Fruit fly (Drosophila melanogaster) whole organism, embryonic: Measurements from ENCODE around the gene Nulp1.
A peak's percentile ranks its signal among the peaks of the same experiment; 100 is the strongest.

Experiments
- B-H1 ChIP-seq: fragments of 200-800 bp; sonication (Bioruptor generic); IDR thresholded peaks from 3 replicates; pipeline ENCODE4 v1.3.6; 2022; ENCODE audit warnings: missing biosample characterization, missing genetic modification characterization
- CG10959 ChIP-seq: fragments of 200-800 bp; sonication (Bioruptor generic); IDR thresholded peaks from 2 replicates; pipeline ENCODE4 v1.3.6; 2022; ENCODE audit warnings: missing biosample characterization, missing genetic modification characterization
- CG12219 ChIP-seq: fragments of 200-800 bp; sonication (Bioruptor generic); optimal IDR thresholded peaks from 3 replicates; lab custom pipeline; 2018; ENCODE audit warnings: missing biosample characterization, mild to moderate bottlenecking, missing genetic modification characterization
- CG12299 ChIP-seq: fragments of 200-800 bp; sonication (Bioruptor generic); optimal IDR thresholded peaks from 2 replicates; lab custom pipeline; 2018; ENCODE audit warnings: missing biosample characterization, mild to moderate bottlenecking, missing genetic modification characterization
- CG13296 ChIP-seq: fragments of 200-800 bp; sonication (Bioruptor generic); optimal IDR thresholded peaks from 3 replicates; lab custom pipeline; 2018; ENCODE audit warnings: missing biosample characterization, mild to moderate bottlenecking, missing genetic modification characterization
- CG13624 ChIP-seq: fragments of 200-800 bp; sonication (Bioruptor generic); optimal IDR thresholded peaks from 2 replicates; lab custom pipeline; 2016; ENCODE audit warnings: missing biosample characterization, missing genetic modification characterization
- CG15011 ChIP-seq: fragments of 200-800 bp; sonication (Bioruptor generic); optimal IDR thresholded peaks from 3 replicates; lab custom pipeline; 2018; ENCODE audit warnings: missing biosample characterization, mild to moderate bottlenecking, missing genetic modification characterization
- CG15479 ChIP-seq: fragments of 200-800 bp; sonication (Bioruptor generic); optimal IDR thresholded peaks from 3 replicates; lab custom pipeline; 2019; ENCODE audit warnings: missing biosample characterization, mild to moderate bottlenecking, missing genetic modification characterization, moderate library complexity
- CG15696 ChIP-seq: fragments of 200-800 bp; sonication (Bioruptor generic); optimal IDR thresholded peaks from 2 replicates; lab custom pipeline; 2019; ENCODE audit warnings: missing biosample characterization, mild to moderate bottlenecking, missing genetic modification characterization, moderate library complexity
- CG1602 ChIP-seq: fragments of 200-800 bp; sonication (Bioruptor generic); optimal IDR thresholded peaks from 3 replicates; lab custom pipeline; 2016; ENCODE audit warnings: missing biosample characterization, missing genetic modification characterization
- CG16815 ChIP-seq: fragments of 200-800 bp; sonication (Bioruptor generic); optimal IDR thresholded peaks from 3 replicates; lab custom pipeline; 2017; ENCODE audit warnings: missing biosample characterization, mild to moderate bottlenecking, missing genetic modification characterization
- CG17612 ChIP-seq: fragments of 200-800 bp; sonication (Bioruptor generic); IDR thresholded peaks from 2 replicates; pipeline ENCODE4 v1.3.6; 2022; ENCODE audit warnings: missing biosample characterization, missing genetic modification characterization
- CG18476 ChIP-seq: fragments of 200-800 bp; sonication (Bioruptor generic); optimal IDR thresholded peaks from 2 replicates; lab custom pipeline; 2016; ENCODE audit warnings: missing biosample characterization, mild to moderate bottlenecking, missing genetic modification characterization
- CG32767 ChIP-seq: fragments of 200-800 bp; sonication (Bioruptor generic); IDR thresholded peaks from 2 replicates; pipeline ENCODE4 v1.3.6; 2022; ENCODE audit warnings: missing biosample characterization, missing genetic modification characterization
- CG3847 ChIP-seq: fragments of 200-800 bp; sonication (Bioruptor generic); IDR thresholded peaks from 2 replicates; pipeline ENCODE4 v1.3.6; 2022; ENCODE audit warnings: missing biosample characterization, missing genetic modification characterization
- CG42726 ChIP-seq: fragments of 200-800 bp; sonication (Bioruptor generic); IDR thresholded peaks from 2 replicates; pipeline ENCODE4 v1.3.6; 2022; ENCODE audit warnings: missing biosample characterization, missing genetic modification characterization; ENCODE audit not compliant: partially characterized antibody
- CG4617 ChIP-seq: fragments of 200-800 bp; sonication (Bioruptor generic); optimal IDR thresholded peaks from 3 replicates; lab custom pipeline; 2016; ENCODE audit warnings: missing biosample characterization, missing genetic modification characterization, borderline replicate concordance
- CG4707 ChIP-seq: fragments of 200-800 bp; sonication (Bioruptor generic); optimal IDR thresholded peaks from 2 replicates; lab custom pipeline; 2018; ENCODE audit warnings: missing biosample characterization, mild to moderate bottlenecking, missing genetic modification characterization, moderate library complexity
- CG4820 ChIP-seq: fragments of 200-800 bp; sonication (Bioruptor generic); optimal IDR thresholded peaks from 3 replicates; lab custom pipeline; 2016; ENCODE audit warnings: missing biosample characterization, missing genetic modification characterization
- CG7357 ChIP-seq: fragments of 200-800 bp; sonication (Bioruptor generic); IDR thresholded peaks from 3 replicates; pipeline ENCODE4 v1.3.6; 2022; ENCODE audit warnings: missing biosample characterization, missing genetic modification characterization
- CG7839 ChIP-seq: fragments of 200-800 bp; sonication (Bioruptor generic); optimal IDR thresholded peaks from 3 replicates; lab custom pipeline; 2018; ENCODE audit warnings: missing biosample characterization, mild to moderate bottlenecking, missing genetic modification characterization, moderate library complexity
- CG9932 ChIP-seq: fragments of 200-800 bp; sonication (Bioruptor generic); IDR thresholded peaks from 2 replicates; pipeline ENCODE4 v1.3.6; 2022; ENCODE audit warnings: missing biosample characterization, missing genetic modification characterization
- Camta ChIP-seq: fragments of 200-800 bp; sonication (Bioruptor generic); optimal IDR thresholded peaks from 2 replicates; lab custom pipeline; 2016; ENCODE audit warnings: missing biosample characterization, missing genetic modification characterization
- Dad ChIP-seq: fragments of 200-800 bp; sonication (Bioruptor generic); optimal IDR thresholded peaks from 3 replicates; lab custom pipeline; 2016; ENCODE audit warnings: missing biosample characterization, missing genetic modification characterization
- Dbx ChIP-seq: fragments of 200-800 bp; sonication (Bioruptor generic); IDR thresholded peaks from 3 replicates; pipeline ENCODE4 v1.3.6; 2022; ENCODE audit warnings: missing biosample characterization, missing genetic modification characterization
- Dip3 ChIP-seq: fragments of 200-800 bp; sonication (Bioruptor generic); optimal IDR thresholded peaks from 3 replicates; lab custom pipeline; 2016; ENCODE audit warnings: missing biosample characterization, missing genetic modification characterization
- Eip74EF ChIP-seq, 2 experiments: fragments of 200-800 bp in 1 of 2; fragments of >200 bp in 1 of 2; sonication (Bioruptor generic) in 1 of 2; optimal IDR thresholded peaks; 2 replicates each; lab custom pipeline; 2017 to 2019; ENCODE audit warnings: missing biosample characterization in 2 of 2, missing genetic modification characterization in 2 of 2, mild to moderate bottlenecking in 1 of 2, moderate library complexity in 1 of 2
- HLH3B ChIP-seq: fragments of 200-800 bp; sonication (Bioruptor generic); IDR thresholded peaks from 2 replicates; pipeline ENCODE4 v1.3.6; 2022; ENCODE audit warnings: missing biosample characterization, missing genetic modification characterization
- Hey ChIP-seq: fragments of 200-800 bp; sonication (Bioruptor generic); optimal IDR thresholded peaks from 3 replicates; lab custom pipeline; 2018; ENCODE audit warnings: missing biosample characterization, mild to moderate bottlenecking, missing genetic modification characterization
- Jarid2 ChIP-seq: fragments of 200-800 bp; sonication (Bioruptor generic); optimal IDR thresholded peaks from 3 replicates; lab custom pipeline; 2017; ENCODE audit warnings: mild to moderate bottlenecking, missing biosample characterization, missing genetic modification reagents, missing genetic modification characterization
- MBD-R2 ChIP-seq: fragments of 200-800 bp; sonication (Bioruptor generic); IDR thresholded peaks from 2 replicates; pipeline ENCODE4 v1.3.6; 2022; ENCODE audit warnings: missing biosample characterization, missing genetic modification characterization
- NC2β ChIP-seq: fragments of 200-800 bp; sonication (Bioruptor generic); optimal IDR thresholded peaks from 2 replicates; lab custom pipeline; 2016; ENCODE audit warnings: missing biosample characterization, missing genetic modification characterization
- Rfx ChIP-seq: fragments of 200-800 bp; sonication (Bioruptor generic); IDR thresholded peaks from 2 replicates; pipeline ENCODE4 v1.3.6; 2022; ENCODE audit warnings: missing biosample characterization, missing genetic modification characterization
- Usf ChIP-seq: fragments of 200-800 bp; sonication (Bioruptor generic); optimal IDR thresholded peaks from 2 replicates; lab custom pipeline; 2017; ENCODE audit warnings: missing genotype, missing biosample characterization, missing genetic modification characterization
- bcd ChIP-seq: fragments of 200-800 bp; sonication (Bioruptor generic); optimal IDR thresholded peaks from 2 replicates; lab custom pipeline; 2017; ENCODE audit warnings: missing biosample characterization, mild to moderate bottlenecking, missing genetic modification characterization
- bowl ChIP-seq: fragments of 200-800 bp; sonication (Bioruptor generic); IDR thresholded peaks from 2 replicates; pipeline ENCODE4 v1.3.6; 2022; ENCODE audit warnings: missing biosample characterization, missing genetic modification characterization
- chm ChIP-seq: fragments of 200-800 bp; sonication (Bioruptor generic); IDR thresholded peaks from 2 replicates; pipeline ENCODE4 v1.3.6; 2022; ENCODE audit warnings: missing biosample characterization, missing genetic modification characterization
- da ChIP-seq: fragments of 200-800 bp; sonication (Bioruptor generic); optimal IDR thresholded peaks from 2 replicates; lab custom pipeline; 2016; ENCODE audit warnings: missing biosample characterization, missing genetic modification characterization
- dan ChIP-seq: fragments of 200-800 bp; sonication (Bioruptor generic); IDR thresholded peaks from 2 replicates; pipeline ENCODE4 v1.3.6; 2022; ENCODE audit warnings: missing biosample characterization, missing genetic modification characterization
- dimm ChIP-seq: fragments of 200-800 bp; sonication (Bioruptor generic); IDR thresholded peaks from 2 replicates; pipeline ENCODE4 v1.3.6; 2022; ENCODE audit warnings: missing biosample characterization, missing genetic modification characterization
- dmrt11E ChIP-seq: fragments of 200-800 bp; sonication (Bioruptor generic); optimal IDR thresholded peaks from 3 replicates; lab custom pipeline; 2018; ENCODE audit warnings: missing biosample characterization, mild to moderate bottlenecking, missing genetic modification characterization, moderate library complexity
- en ChIP-seq: fragments of 200-800 bp; sonication (Bioruptor generic); optimal IDR thresholded peaks from 2 replicates; lab custom pipeline; 2016; ENCODE audit warnings: missing biosample characterization, missing genetic modification characterization
- inv ChIP-seq: fragments of 200-800 bp; sonication (Bioruptor generic); IDR thresholded peaks from 2 replicates; pipeline ENCODE4 v1.3.6; 2022; ENCODE audit warnings: missing biosample characterization, missing genetic modification characterization; ENCODE audit not compliant: partially characterized antibody
- jumu ChIP-seq: fragments of 200-800 bp; sonication (Bioruptor generic); optimal IDR thresholded peaks from 3 replicates; lab custom pipeline; 2016; ENCODE audit warnings: missing biosample characterization, missing genetic modification characterization
- nom ChIP-seq: fragments of 200-800 bp; sonication (Bioruptor generic); optimal IDR thresholded peaks from 2 replicates; lab custom pipeline; 2017; ENCODE audit warnings: missing biosample characterization, missing genetic modification characterization, mild to moderate bottlenecking, moderate library complexity, missing genetic modification reagents
- pfk ChIP-seq: fragments of 200-800 bp; sonication (Bioruptor generic); optimal IDR thresholded peaks from 2 replicates; lab custom pipeline; 2018; ENCODE audit warnings: missing biosample characterization, mild to moderate bottlenecking, missing genetic modification characterization, moderate library complexity
- prd ChIP-seq, 3 experiments: fragments of >200 bp in 2 of 3; fragments of 200-800 bp in 1 of 3; sonication (Bioruptor generic) in 1 of 3; optimal IDR thresholded peaks in 2 of 3; IDR thresholded peaks in 1 of 3; 2 replicates in 2 of 3; 3 replicates in 1 of 3; pipeline versions ENCODE4 v1.3.6 to Lab custom; 2017 to 2022; ENCODE audit warnings: missing biosample characterization in 1 of 3, missing genetic modification characterization in 1 of 3
- scrt ChIP-seq: fragments of 200-800 bp; sonication (Bioruptor generic); optimal IDR thresholded peaks from 2 replicates; lab custom pipeline; 2018; ENCODE audit warnings: missing biosample characterization, mild to moderate bottlenecking, missing genetic modification characterization, moderate library complexity
- sens ChIP-seq: fragments of 200-800 bp; sonication (Bioruptor generic); peaks from one replicate; lab custom pipeline; 2016; ENCODE audit warnings: missing biosample characterization, missing genetic modification characterization
- ssp ChIP-seq: fragments of 200-800 bp; sonication (Bioruptor generic); IDR thresholded peaks from 2 replicates; pipeline ENCODE4 v1.3.6; 2022; ENCODE audit warnings: missing biosample characterization, missing genetic modification characterization

The Nulp1 gene

DNA sequence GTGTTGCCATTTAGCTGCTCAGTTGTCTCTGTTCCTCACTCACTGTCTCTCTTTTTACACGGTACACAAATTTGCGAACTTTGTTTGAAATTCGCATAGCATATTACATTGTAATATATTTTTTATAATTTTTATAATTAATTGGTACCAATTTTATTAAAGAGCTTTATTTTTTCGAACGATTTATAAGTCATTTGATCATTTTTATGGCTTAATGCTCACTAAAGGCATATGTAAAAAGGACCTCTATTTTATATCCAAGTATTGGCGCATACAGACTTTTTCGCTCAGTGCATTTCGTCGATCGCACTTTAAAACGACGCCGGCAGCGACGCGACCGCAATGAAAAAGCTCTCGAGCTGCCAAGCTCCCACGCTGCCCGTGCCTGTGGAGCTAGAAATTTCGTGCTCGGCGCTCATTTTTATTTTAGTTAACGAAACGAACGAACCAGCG lies 14.0 kb upstream of the Nulp1 start (continued):
- TF ChIP-seq CG1602 (peak; percentile 89), CG7839 (peak; percentile 97), CG15479 (no peak), CG3847 (GFP tag; lab: Robert Waterston, UW) (peak; percentile 98), nom (GFP tag; lab: Kevin White, UChicago) (no peak), Jarid2 (GFP tag; lab: Kevin White, UChicago) (peak; percentile 81), inv (GFP tag; lab: Robert Waterston, UW) (no peak), CG12299 (tag; lab: Kevin White, UChicago) (peak; percentile 94), CG16815 (GFP tag; lab: Kevin White, UChicago) (peak; percentile 88), CG7357 (GFP tag; lab: Robert Waterston, UW) (peak; percentile 90), scrt (GFP tag; lab: Kevin White, UChicago) (peak; percentile 94), dan (no peak), NC2β (GFP tag; lab: Kevin White, UChicago) (peak; percentile 36), CG15011 (GFP tag; lab: Kevin White, UChicago) (peak; percentile 92), Dad (peak; percentile 84), bowl (GFP tag; lab: Robert Waterston, UW) (peak; percentile 82), Dip3 (GFP tag; lab: Kevin White, UChicago) (peak; percentile 87), CG17612 (peak; percentile 88), CG12219 (GFP tag; lab: Kevin White, UChicago) (peak; percentile 86), CG32767 (GFP tag; lab: Robert Waterston, UW) (peak; percentile 94), Hey (peak; percentile 67), CG15696 (tag; lab: Kevin White, UChicago) (peak; percentile 68), sens (GFP tag; lab: Kevin White, UChicago) (peak; percentile 96), CG9932 (GFP tag; lab: Robert Waterston, UW) (peak; percentile 98), CG4617 (peak; percentile 78), Usf (GFP tag; lab: Kevin White, UChicago) (peak; percentile 95), CG13296 (peak; percentile 97), CG4707 (peak; percentile 31), da (GFP tag; lab: Kevin White, UChicago) (peak; percentile 47), ssp (GFP tag; lab: Robert Waterston, UW) (peak; percentile 84), dmrt11E (tag; lab: Kevin White, UChicago) (no peak), HLH3B (GFP tag; lab: Robert Waterston, UW) (peak; percentile 84), en (GFP tag; lab: Kevin White, UChicago) (peak; percentile 55), Dbx (GFP tag; lab: Robert Waterston, UW) (peak; percentile 98), chm (GFP tag; lab: Robert Waterston, UW) (peak; percentile 78; the same call in 1 of the 2 replicates), dimm (peak; percentile 65), CG10959 (GFP tag; lab: Robert Waterston, UW) (peak; percentile 37; the same call in 1 of the 2 replicates), bcd (peak; percentile 97), MBD-R2 (GFP tag; lab: Robert Waterston, UW) (peak; percentile 85), B-H1 (peak; percentile 87; the same call in 2 of the 3 replicates), jumu (peak; percentile 67), Eip74EF (GFP tag; optimal IDR thresholded peaks at IDR 0.05; lab: Kevin White, UChicago) (peak in 1 of 2 experiments; percentile 83), CG42726 (GFP tag; lab: Robert Waterston, UW) (no peak), Rfx (GFP tag; lab: Robert Waterston, UW) (peak; percentile 98), CG4820 (GFP tag; lab: Kevin White, UChicago) (peak; percentile 82), CG18476 (GFP tag; lab: Kevin White, UChicago) (peak; percentile 88), pfk (no peak), prd (optimal IDR thresholded peaks at IDR 0.05; lab: Kevin White, UChicago) (no peak), prd (GFP tag; IDR thresholded peaks at IDR 0.05; lab: Robert Waterston, UW) (peak; percentile 95), Camta (GFP tag; lab: Kevin White, UChicago) (peak; percentile 65), CG13624 (GFP tag; lab: Kevin White, UChicago) (peak; percentile 94)
